Worm (Caenorhabditis elegans) whole organism, L1 larva: ENCODE results near the gene F35H8.2.

Source experiments
- C04F5.9 ChIP-seq: sonication (generic microtip); optimal IDR thresholded peaks from 2 replicates; lab custom pipeline; 2016; ENCODE audit warnings: missing genetic modification characterization, missing compliant biosample characterization
- C16A3.4 ChIP-seq: fragments of 150-350 bp; optimal IDR thresholded peaks from 2 replicates; lab custom pipeline; 2014; ENCODE audit warnings: missing biosample characterization, missing genetic modification characterization
- F16B12.6 ChIP-seq: fragments of 150-350 bp; optimal IDR thresholded peaks from 2 replicates; lab custom pipeline; 2014; ENCODE audit warnings: missing biosample characterization, missing genetic modification characterization
- Y116A8C.19 ChIP-seq: sonication (generic microtip); optimal IDR thresholded peaks from 2 replicates; lab custom pipeline; 2016; ENCODE audit warnings: missing compliant biosample characterization, missing genetic modification characterization, borderline replicate concordance
- alr-1 ChIP-seq: fragments of 200-800 bp; sonication (Bioruptor generic); optimal IDR thresholded peaks from 2 replicates; lab custom pipeline; 2018; ENCODE audit warnings: borderline replicate concordance, mild to moderate bottlenecking, missing genetic modification characterization, missing compliant biosample characterization
- ama-1 ChIP-seq: fragments of 150-350 bp; optimal IDR thresholded peaks from 2 replicates; lab custom pipeline; 2014
- blmp-1 ChIP-seq: fragments of 150-350 bp; optimal IDR thresholded peaks from 2 replicates; lab custom pipeline; 2014; ENCODE audit warnings: missing biosample characterization, missing genetic modification characterization
- ceh-63 ChIP-seq: fragments of 200-800 bp; sonication (Bioruptor generic); optimal IDR thresholded peaks from 2 replicates; lab custom pipeline; 2018; ENCODE audit warnings: mild to moderate bottlenecking, missing genetic modification characterization, missing compliant biosample characterization
- ceh-90 ChIP-seq: sonication (generic microtip); optimal IDR thresholded peaks from 2 replicates; lab custom pipeline; 2016; ENCODE audit warnings: missing genetic modification characterization, missing compliant biosample characterization
- efl-3 ChIP-seq: fragments of 200-800 bp; sonication (Bioruptor generic); optimal IDR thresholded peaks from 2 replicates; lab custom pipeline; 2018; ENCODE audit warnings: mild to moderate bottlenecking, missing genetic modification characterization, missing compliant biosample characterization
- egl-13 ChIP-seq: sonication (generic microtip); optimal IDR thresholded peaks from 2 replicates; lab custom pipeline; 2016; ENCODE audit warnings: missing genotype, missing genetic modification reagents, missing genetic modification characterization, missing compliant biosample characterization
- elt-2 ChIP-seq: sonication (generic microtip); optimal IDR thresholded peaks from 2 replicates; lab custom pipeline; 2016; ENCODE audit warnings: missing genetic modification characterization, mild to moderate bottlenecking, inconsistent platforms, missing compliant biosample characterization, missing genetic modification reagents
- elt-3 ChIP-seq, 6 experiments: fragments of 150-350 bp in 1 of 6; sonication (generic microtip); optimal IDR thresholded peaks; 2 replicates each; lab custom pipeline; 2017 to 2018; ENCODE audit warnings: missing biosample characterization in 6 of 6, missing genetic modification characterization in 6 of 6, inconsistent platforms in 1 of 6
- ets-5 ChIP-seq: fragments of 200-800 bp; sonication (Bioruptor generic); IDR thresholded peaks from 2 replicates; pipeline ENCODE4 v1.3.6; 2022; ENCODE audit warnings: missing genetic modification characterization, missing compliant biosample characterization
- fkh-10 ChIP-seq: sonication (generic microtip); optimal IDR thresholded peaks from 2 replicates; lab custom pipeline; 2017; ENCODE audit warnings: missing biosample characterization, missing genetic modification reagents, missing genetic modification characterization
- hlh-17 ChIP-seq: fragments of 200-800 bp; sonication (Bioruptor generic); optimal IDR thresholded peaks from 2 replicates; lab custom pipeline; 2018; ENCODE audit warnings: missing genetic modification characterization, mild to moderate bottlenecking, missing compliant biosample characterization, moderate library complexity, borderline replicate concordance
- hpl-2 ChIP-seq: fragments of 150-350 bp; optimal IDR thresholded peaks from 2 replicates; lab custom pipeline; 2014; ENCODE audit warnings: missing biosample characterization, missing genetic modification reagents, missing genetic modification characterization
- irx-1 ChIP-seq: sonication (generic microtip); optimal IDR thresholded peaks from 2 replicates; lab custom pipeline; 2016; ENCODE audit warnings: missing genetic modification characterization, missing compliant biosample characterization
- isw-1 ChIP-seq: fragments of 200-800 bp; sonication (Bioruptor generic); IDR thresholded peaks from 2 replicates; pipeline ENCODE4 v1.3.6; 2022; ENCODE audit warnings: missing genetic modification characterization, missing compliant biosample characterization
- jun-1 ChIP-seq: fragments of 150-350 bp; optimal IDR thresholded peaks from 2 replicates; lab custom pipeline; 2014; ENCODE audit warnings: missing biosample characterization, missing genetic modification reagents, missing genetic modification characterization
- lin-13 ChIP-seq: fragments of 150-350 bp; optimal IDR thresholded peaks from 2 replicates; lab custom pipeline; 2014; ENCODE audit warnings: missing biosample characterization, missing genetic modification reagents, missing genetic modification characterization
- lin-14 ChIP-seq: fragments of 200-800 bp; sonication (Bioruptor generic); optimal IDR thresholded peaks from 2 replicates; lab custom pipeline; 2018; ENCODE audit warnings: mild to moderate bottlenecking, missing genetic modification characterization, moderate library complexity, missing compliant biosample characterization
- lin-35 ChIP-seq, 2 experiments: fragments of 150-350 bp; optimal IDR thresholded peaks; 2 replicates each; lab custom pipeline; 2014; ENCODE audit warnings: missing biosample characterization in 2 of 2, missing genetic modification characterization in 2 of 2, missing genetic modification reagents in 2 of 2
- lir-3 ChIP-seq: sonication (generic microtip); optimal IDR thresholded peaks from 2 replicates; lab custom pipeline; 2016; ENCODE audit warnings: mild to moderate bottlenecking, missing genetic modification characterization, moderate library complexity, missing compliant biosample characterization; ENCODE audit not compliant: poor library complexity
- mab-9 ChIP-seq: fragments of 200-800 bp; sonication (Bioruptor generic); IDR thresholded peaks from 2 replicates; pipeline ENCODE4 v1.3.6; 2022; ENCODE audit warnings: missing genetic modification reagents, missing genetic modification characterization, missing compliant biosample characterization
- mdl-1 ChIP-seq, 2 experiments: fragments of 150-350 bp; optimal IDR thresholded peaks; 2 replicates each; lab custom pipeline; 2014 to 2017; ENCODE audit warnings: missing biosample characterization in 2 of 2, missing genetic modification characterization in 2 of 2, inconsistent platforms in 1 of 2
- mef-2 ChIP-seq: fragments of 150-350 bp; optimal IDR thresholded peaks from 2 replicates; lab custom pipeline; 2014; ENCODE audit warnings: missing biosample characterization, missing genetic modification characterization
- mep-1 ChIP-seq: fragments of 150-350 bp; optimal IDR thresholded peaks from 2 replicates; lab custom pipeline; 2014; ENCODE audit warnings: missing biosample characterization, missing genetic modification characterization
- nhr-11 ChIP-seq: fragments of 150-350 bp; optimal IDR thresholded peaks from 2 replicates; lab custom pipeline; 2014; ENCODE audit warnings: missing biosample characterization, missing genetic modification characterization
- nhr-12 ChIP-seq: sonication (generic microtip); optimal IDR thresholded peaks from 2 replicates; lab custom pipeline; 2017; ENCODE audit warnings: missing biosample characterization, missing genetic modification characterization
- nhr-28 ChIP-seq: fragments of 150-350 bp; optimal IDR thresholded peaks from 2 replicates; lab custom pipeline; 2014; ENCODE audit warnings: missing biosample characterization, missing genetic modification characterization
- nhr-71 ChIP-seq: sonication (generic microtip); optimal IDR thresholded peaks from 2 replicates; lab custom pipeline; 2016; ENCODE audit warnings: mild to moderate bottlenecking, missing genetic modification characterization, moderate library complexity, missing compliant biosample characterization
- nhr-76 ChIP-seq: sonication (generic microtip); optimal IDR thresholded peaks from 2 replicates; lab custom pipeline; 2017; ENCODE audit warnings: missing biosample characterization, missing genetic modification characterization
- nhr-84 ChIP-seq: sonication (generic microtip); optimal IDR thresholded peaks from 2 replicates; lab custom pipeline; 2017; ENCODE audit warnings: missing biosample characterization, missing genetic modification characterization
- pax-3 ChIP-seq: fragments of 200-800 bp; sonication (Bioruptor generic); optimal IDR thresholded peaks from 2 replicates; lab custom pipeline; 2018; ENCODE audit warnings: mild to moderate bottlenecking, missing genetic modification characterization, moderate library complexity, missing compliant biosample characterization
- rnt-1 ChIP-seq: sonication (generic microtip); optimal IDR thresholded peaks from 2 replicates; lab custom pipeline; 2016; ENCODE audit warnings: mild to moderate bottlenecking, missing genetic modification characterization, moderate library complexity, missing compliant biosample characterization
- skn-1 ChIP-seq: fragments of 150-350 bp; optimal IDR thresholded peaks from 2 replicates; lab custom pipeline; 2014; ENCODE audit warnings: missing biosample characterization, missing genetic modification characterization
- snpc-4 ChIP-seq: fragments of 150-350 bp; optimal IDR thresholded peaks from 2 replicates; lab custom pipeline; 2014; ENCODE audit warnings: missing biosample characterization, missing genetic modification characterization
- snu-23 ChIP-seq: sonication (generic microtip); optimal IDR thresholded peaks from 2 replicates; lab custom pipeline; 2016; ENCODE audit warnings: missing genetic modification characterization, missing compliant biosample characterization
- sup-37 ChIP-seq: fragments of 200-800 bp; sonication (Bioruptor generic); optimal IDR thresholded peaks from 2 replicates; lab custom pipeline; 2018; ENCODE audit warnings: mild to moderate bottlenecking, missing genetic modification characterization, missing compliant biosample characterization
- swsn-7 ChIP-seq: sonication (generic microtip); optimal IDR thresholded peaks from 2 replicates; lab custom pipeline; 2016; ENCODE audit warnings: missing genetic modification characterization, missing compliant biosample characterization
- tlp-1 ChIP-seq: fragments of 150-350 bp; optimal IDR thresholded peaks from 2 replicates; lab custom pipeline; 2014; ENCODE audit warnings: missing biosample characterization, missing genetic modification characterization
- unc-130 ChIP-seq: fragments of 150-350 bp; optimal IDR thresholded peaks from 2 replicates; lab custom pipeline; 2017; ENCODE audit warnings: missing biosample characterization, missing genetic modification characterization, inconsistent platforms
- unc-30 ChIP-seq: sonication (generic microtip); optimal IDR thresholded peaks from 2 replicates; lab custom pipeline; 2017; ENCODE audit warnings: missing biosample characterization, missing genetic modification characterization
- unc-62 ChIP-seq: fragments of 150-350 bp; optimal IDR thresholded peaks from 2 replicates; lab custom pipeline; 2014; ENCODE audit warnings: missing biosample characterization, missing genetic modification reagents, missing genetic modification characterization
- unc-98 ChIP-seq: fragments of 200-800 bp; sonication (Bioruptor generic); IDR thresholded peaks from 2 replicates; pipeline ENCODE4 v1.3.6; 2022; ENCODE audit warnings: missing genetic modification characterization, missing compliant biosample characterization
- vab-15 ChIP-seq: sonication (generic microtip); optimal IDR thresholded peaks from 2 replicates; lab custom pipeline; 2017; ENCODE audit warnings: missing genotype, mild to moderate bottlenecking, missing genetic modification characterization, missing compliant biosample characterization
- xbp-1 ChIP-seq: sonication (generic microtip); optimal IDR thresholded peaks from 2 replicates; lab custom pipeline; 2016; ENCODE audit warnings: missing genetic modification characterization, missing compliant biosample characterization
- zag-1 ChIP-seq: fragments of 150-350 bp; optimal IDR thresholded peaks from 2 replicates; lab custom pipeline; 2014; ENCODE audit warnings: missing biosample characterization, missing genetic modification characterization
- ztf-11 ChIP-seq, 2 experiments: sonication (generic microtip); optimal IDR thresholded peaks; 2 replicates each; lab custom pipeline; 2016 to 2017; ENCODE audit warnings: missing genetic modification characterization in 2 of 2, missing biosample characterization in 1 of 2, missing compliant biosample characterization in 1 of 2
- ztf-4 ChIP-seq: fragments of 150-350 bp; optimal IDR thresholded peaks from 2 replicates; lab custom pipeline; 2014; ENCODE audit warnings: missing biosample characterization, missing genetic modification characterization

F35H8.2 gene

ce11 chrII:9602566-9602965 is 47.3 kb downstream of the F35H8.2 start (continued):
- TF ChIP-seq mef-2 (tag; lab: Kevin White, UChicago) (no peak), mdl-1 (tag; optimal IDR thresholded peaks at IDR 0.05; lab: Kevin White, UChicago) (no peak), elt-3 (tag; optimal IDR thresholded peaks at IDR 0.05; lab: Kevin White, UChicago) (no peak), pax-3 (tag; lab: Kevin White, UChicago) (no peak), unc-30 (tag; lab: Kevin White, UChicago) (no peak)

ce11 chrII:9603419-9603818 is 48.1 kb downstream of the F35H8.2 start:
- TF ChIP-seq xbp-1 (tag; lab: Kevin White, UChicago): peak; percentile 96
- TF ChIP-seq ztf-4 (tag; lab: Kevin White, UChicago): peak; percentile 91
- TF ChIP-seq lir-3 (tag; lab: Kevin White, UChicago): peak; percentile 89
- TF ChIP-seq tlp-1 (tag; lab: Kevin White, UChicago): no peak
- no peak for TF ChIP-seq ets-5 (GFP tag; lab: Robert Waterston, UW)
- peak; percentile 74 for TF ChIP-seq snpc-4 (tag; lab: Kevin White, UChicago)
- TF ChIP-seq nhr-84 (tag; lab: Kevin White, UChicago): no peak
- TF ChIP-seq nhr-11: peak; percentile 99
- TF ChIP-seq ceh-90 (tag; lab: Kevin White, UChicago): no peak
- TF ChIP-seq lin-14 (GFP tag; lab: Kevin White, UChicago): peak; percentile 99
- TF ChIP-seq C16A3.4 (tag; lab: Kevin White, UChicago): peak; percentile 97
- TF ChIP-seq jun-1 (tag; lab: Kevin White, UChicago): peak; percentile 95
- TF ChIP-seq fkh-10 (GFP tag; lab: Kevin White, UChicago): peak; percentile 69
- 0 out of 2 replicates have a peak, but pooled peaks have one; percentile 43 for TF ChIP-seq unc-98 (GFP tag; lab: Robert Waterston, UW)
- TF ChIP-seq lin-35 (GFP tag; optimal IDR thresholded peaks at IDR 0.05; lab: Kevin White, UChicago): peak; percentile 81 to 91
- TF ChIP-seq mef-2 (tag; lab: Kevin White, UChicago): peak; percentile 74
- TF ChIP-seq nhr-12 (tag; lab: Kevin White, UChicago): no peak
- TF ChIP-seq vab-15 (tag; lab: Kevin White, UChicago): peak; percentile 40
- TF ChIP-seq elt-2: peak; percentile 84
- TF ChIP-seq unc-130 (tag; lab: Kevin White, UChicago): peak; percentile 82
- TF ChIP-seq hlh-17 (GFP tag; lab: Kevin White, UChicago): no peak
- peak; percentile 75 for TF ChIP-seq ama-1 (lab: Kevin White, UChicago)
- no peak for TF ChIP-seq ztf-11 (tag; optimal IDR thresholded peaks at IDR 0.05; lab: Kevin White, UChicago)
- peak; percentile 66 for TF ChIP-seq egl-13 (tag; lab: Kevin White, UChicago)
- TF ChIP-seq mab-9 (GFP tag; lab: Robert Waterston, UW): peak; percentile 71
- peak; percentile 71 for TF ChIP-seq hpl-2 (GFP tag; lab: Kevin White, UChicago)
- TF ChIP-seq Y116A8C.19 (tag; lab: Kevin White, UChicago): no peak
- peak; percentile 73 for TF ChIP-seq C04F5.9 (tag; lab: Kevin White, UChicago)
- TF ChIP-seq snu-23 (GFP tag; lab: Kevin White, UChicago): peak; percentile 99
- TF ChIP-seq skn-1: peak; percentile 94
- TF ChIP-seq isw-1: peak; percentile 79
- TF ChIP-seq nhr-76 (tag; lab: Kevin White, UChicago): no peak
- TF ChIP-seq nhr-71 (tag; lab: Kevin White, UChicago): peak; percentile 99
- peak; percentile 29 for TF ChIP-seq ceh-63
- TF ChIP-seq elt-3 (tag; optimal IDR thresholded peaks at IDR 0.05; lab: Kevin White, UChicago): peak in 5 of 6 experiments; percentile 40 to 99 (median 95)
- TF ChIP-seq irx-1: peak; percentile 93
- TF ChIP-seq sup-37 (GFP tag; lab: Kevin White, UChicago): peak; percentile 66
- peak; percentile 9 for TF ChIP-seq nhr-28 (tag; lab: Kevin White, UChicago)
- TF ChIP-seq pax-3 (tag; lab: Kevin White, UChicago): peak; percentile 85
- no peak for TF ChIP-seq unc-62 (GFP tag; lab: Kevin White, UChicago)
- no peak for TF ChIP-seq efl-3 (GFP tag; lab: Kevin White, UChicago)
- TF ChIP-seq lin-13 (GFP tag; lab: Kevin White, UChicago): peak; percentile 92
- TF ChIP-seq F16B12.6 (tag; lab: Kevin White, UChicago): peak; percentile 51
- TF ChIP-seq zag-1 (tag; lab: Kevin White, UChicago): peak; percentile 69
- no peak for TF ChIP-seq alr-1 (tag; lab: Kevin White, UChicago)
- TF ChIP-seq mep-1 (tag; lab: Kevin White, UChicago): peak; percentile 98
- peak; percentile 99 for TF ChIP-seq blmp-1 (tag; lab: Kevin White, UChicago)
- TF ChIP-seq swsn-7 (tag; lab: Kevin White, UChicago): peak; percentile 94
- peak; percentile 95 for TF ChIP-seq rnt-1
